Worm (Caenorhabditis elegans): Measurements from ENCODE around the gene T20B12.4.

T20B12.4 gene

DNA sequence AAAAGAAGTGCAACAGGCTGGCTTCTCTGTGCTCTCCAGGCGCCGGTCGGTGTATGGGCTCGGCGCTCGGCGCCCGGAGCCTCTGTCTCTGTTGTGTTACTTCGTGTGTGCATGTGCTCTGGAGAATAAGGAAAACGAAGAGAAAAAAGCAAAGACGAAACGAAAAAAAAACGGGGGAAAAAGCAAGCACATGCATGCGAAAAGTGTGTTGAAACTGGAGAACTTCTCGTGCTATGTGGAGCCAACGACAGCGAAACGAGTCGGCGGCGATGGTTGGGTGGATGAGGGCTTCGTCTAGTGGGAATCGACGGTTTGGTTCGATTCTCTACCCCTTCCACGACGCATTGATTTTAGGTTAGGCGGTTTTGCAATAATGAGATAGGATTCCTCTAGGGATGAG lies 19.8 kb downstream of the T20B12.4 start (continued):
- peak; percentile 68; the same call in 1 of the 2 replicates for TF ChIP-seq Y56A3A.18 (GFP tag; IDR thresholded peaks at IDR 0.05)
- TF ChIP-seq fkh-3 (tag; optimal IDR thresholded peaks at IDR 0.05): peak; percentile 18
- peak; percentile 8 for TF ChIP-seq F23B12.7 (tag; optimal IDR thresholded peaks at IDR 0.05; ENCODE audit: insufficient read depth)
- 0 out of 2 replicates have a peak, but pooled peaks have one; percentile 28 for TF ChIP-seq nfyb-1 (GFP tag; IDR thresholded peaks at IDR 0.05)
- no peak for TF ChIP-seq aptf-3 (GFP tag; IDR thresholded peaks at IDR 0.05)
- peak; percentile 8 for TF ChIP-seq chd-7 (tag; optimal IDR thresholded peaks at IDR 0.05)
- TF ChIP-seq snpc-1.1 (tag; optimal IDR thresholded peaks at IDR 0.05; ENCODE audit: insufficient read depth): no peak
- no peak for TF ChIP-seq ceh-79 (tag; optimal IDR thresholded peaks at IDR 0.05)
- TF ChIP-seq T07F8.4 (tag; optimal IDR thresholded peaks at IDR 0.05): no peak
- TF ChIP-seq cebp-2 (GFP tag; IDR thresholded peaks at IDR 0.05): no peak
- TF ChIP-seq ZK185.1 (tag; optimal IDR thresholded peaks at IDR 0.05; ENCODE audit: poor library complexity, severe bottlenecking): no peak
- no peak for TF ChIP-seq nfya-1 (tag; optimal IDR thresholded peaks at IDR 0.05; ENCODE audit: borderline replicate concordance, insufficient read depth)
- no peak for TF ChIP-seq B0019.2 (GFP tag; conservative IDR thresholded peaks at IDR 0.05)
- no peak for TF ChIP-seq xnd-1 (tag; optimal IDR thresholded peaks at IDR 0.05)
- TF ChIP-seq dox-1 (GFP tag; IDR thresholded peaks at IDR 0.05): peak; percentile 73
- TF ChIP-seq snpc-4 (GFP tag; optimal IDR thresholded peaks at IDR 0.05): no peak
- peak in 3 of 4 experiments; percentile 69 to 75 (median 72) for TF ChIP-seq snpc-4 (tag; optimal IDR thresholded peaks at IDR 0.05)
- no peak for TF ChIP-seq K11D2.4 (GFP tag; IDR thresholded peaks at IDR 0.05)
- no peak for TF ChIP-seq ztf-3 (GFP tag; optimal IDR thresholded peaks at IDR 0.05)
- TF ChIP-seq pbrm-1 (GFP tag; IDR thresholded peaks at IDR 0.05): no peak
- TF ChIP-seq ceh-40 (GFP tag; IDR thresholded peaks at IDR 0.05): no peak
- TF ChIP-seq F33H1.4 (GFP tag; IDR thresholded peaks at IDR 0.05): 0 out of 2 replicates have a peak, but pooled peaks have one; percentile 10
- TF ChIP-seq unc-62 (GFP tag; optimal IDR thresholded peaks at IDR 0.05): no peak
- TF ChIP-seq F57C9.4 (tag; optimal IDR thresholded peaks at IDR 0.05): no peak
- TF ChIP-seq F52B5.7 (tag; optimal IDR thresholded peaks at IDR 0.05): no peak
- TF ChIP-seq hlh-12 (tag; optimal IDR thresholded peaks at IDR 0.05): no peak
- TF ChIP-seq mel-28 (tag; optimal IDR thresholded peaks at IDR 0.05; ENCODE audit: borderline replicate concordance): no peak
- TF ChIP-seq C17E4.6 (GFP tag; IDR thresholded peaks at IDR 0.05): no peak
- TF ChIP-seq madf-10 (tag; optimal IDR thresholded peaks at IDR 0.05): peak; percentile 53
- no peak for TF ChIP-seq ztf-6 (GFP tag; IDR thresholded peaks at IDR 0.05)
- no peak for TF ChIP-seq egl-18 (GFP tag; IDR thresholded peaks at IDR 0.05)
- no peak for TF ChIP-seq ztf-25 (GFP tag; IDR thresholded peaks at IDR 0.05)
- no peak for TF ChIP-seq him-1 (tag; optimal IDR thresholded peaks at IDR 0.05)
- no peak for TF ChIP-seq ceh-100 (GFP tag; IDR thresholded peaks at IDR 0.05)
- TF ChIP-seq T26A5.8 (tag; optimal IDR thresholded peaks at IDR 0.05): no peak
- TF ChIP-seq ceh-91 (GFP tag; IDR thresholded peaks at IDR 0.05): no peak
- no peak for TF ChIP-seq hmg-20 (GFP tag; IDR thresholded peaks at IDR 0.05)
- no peak for TF ChIP-seq dpl-1 (GFP tag; optimal IDR thresholded peaks at IDR 0.05)
- peak; percentile 13 for TF ChIP-seq ets-4 (GFP tag; optimal IDR thresholded peaks at IDR 0.05)
- TF ChIP-seq nhr-179 (tag; optimal IDR thresholded peaks at IDR 0.05): no peak
- no peak for TF ChIP-seq Y67H2A.10 (GFP tag; conservative IDR thresholded peaks at IDR 0.05)
- TF ChIP-seq F49E8.2 (tag; optimal IDR thresholded peaks at IDR 0.05; ENCODE audit: insufficient read depth): no peak
- TF ChIP-seq bed-2 (GFP tag; IDR thresholded peaks at IDR 0.05): no peak
- no peak for TF ChIP-seq D2030.7 (GFP tag; IDR thresholded peaks at IDR 0.05)
- no peak for TF ChIP-seq tlf-1 (GFP tag; optimal IDR thresholded peaks at IDR 0.05)
- TF ChIP-seq let-607 (tag; optimal IDR thresholded peaks at IDR 0.05): peak in 1 of 2 experiments; percentile 3
- no peak for TF ChIP-seq madf-8 (GFP tag; conservative IDR thresholded peaks at IDR 0.05)
- peak; percentile 2 for TF ChIP-seq nhr-90 (tag; optimal IDR thresholded peaks at IDR 0.05)
- TF ChIP-seq aptf-2 (GFP tag; conservative IDR thresholded peaks at IDR 0.05): no peak

All from whole organism, young adult.